Worm (Caenorhabditis elegans) whole organism, L2 larva: Measurements from ENCODE around the gene sqv-4.

ENCODE experiments used
- C34F6.9 ChIP-seq: fragments of 150-350 bp; optimal IDR thresholded peaks from 2 replicates; lab custom pipeline; 2014; ENCODE audit warnings: missing biosample characterization, missing genetic modification characterization
- F13H6.1 ChIP-seq: sonication (generic microtip); optimal IDR thresholded peaks from 2 replicates; lab custom pipeline; 2016; ENCODE audit warnings: missing genetic modification characterization, missing compliant biosample characterization
- R02D3.7 ChIP-seq: fragments of 150-350 bp; optimal IDR thresholded peaks from 2 replicates; lab custom pipeline; 2014; ENCODE audit warnings: missing biosample characterization, missing genetic modification characterization
- ZK546.5 ChIP-seq: sonication (generic microtip); optimal IDR thresholded peaks from 2 replicates; lab custom pipeline; 2017; ENCODE audit warnings: missing biosample characterization, missing genetic modification characterization
- aly-2 ChIP-seq: fragments of 150-350 bp; optimal IDR thresholded peaks from 2 replicates; lab custom pipeline; 2014; ENCODE audit warnings: missing biosample characterization, missing genetic modification characterization
- blmp-1 ChIP-seq: sonication (generic microtip); optimal IDR thresholded peaks from 2 replicates; lab custom pipeline; 2017; ENCODE audit warnings: missing genetic modification characterization, mild to moderate bottlenecking, missing compliant biosample characterization, antibody characterized with exemption, moderate library complexity; ENCODE audit not compliant: insufficient read depth
- ceh-16 ChIP-seq: fragments of 150-350 bp; optimal IDR thresholded peaks from 2 replicates; lab custom pipeline; 2014; ENCODE audit warnings: missing biosample characterization, missing genetic modification characterization
- ceh-82 ChIP-seq: fragments of 150-350 bp; optimal IDR thresholded peaks from 2 replicates; lab custom pipeline; 2014; ENCODE audit warnings: missing biosample characterization, missing genetic modification characterization
- crh-2 ChIP-seq: sonication (generic microtip); optimal IDR thresholded peaks from 2 replicates; lab custom pipeline; 2017; ENCODE audit warnings: missing biosample characterization, missing genetic modification characterization
- dmd-4 ChIP-seq: sonication (generic microtip); optimal IDR thresholded peaks from 2 replicates; lab custom pipeline; 2017; ENCODE audit warnings: missing biosample characterization, missing genetic modification characterization
- egl-27 ChIP-seq: sonication (generic microtip); optimal IDR thresholded peaks from 3 replicates; lab custom pipeline; 2017; ENCODE audit warnings: missing biosample characterization, missing genetic modification reagents, missing genetic modification characterization
- elt-1 ChIP-seq: fragments of 150-350 bp; optimal IDR thresholded peaks from 2 replicates; lab custom pipeline; 2014; ENCODE audit warnings: missing biosample characterization, missing genetic modification characterization
- elt-3 ChIP-seq: sonication (generic microtip); optimal IDR thresholded peaks from 2 replicates; lab custom pipeline; 2017; ENCODE audit warnings: missing biosample characterization, missing genetic modification characterization
- fos-1 ChIP-seq: fragments of 150-350 bp; optimal IDR thresholded peaks from 2 replicates; lab custom pipeline; 2014; ENCODE audit warnings: missing biosample characterization, missing genetic modification characterization
- gmeb-1 ChIP-seq: fragments of 150-350 bp; optimal IDR thresholded peaks from 2 replicates; lab custom pipeline; 2014; ENCODE audit warnings: missing biosample characterization, missing genetic modification characterization
- lin-11 ChIP-seq: fragments of 150-350 bp; sonication (generic microtip); optimal IDR thresholded peaks from 2 replicates; lab custom pipeline; 2014; ENCODE audit warnings: missing biosample characterization, missing genetic modification characterization, inconsistent platforms, mixed read lengths
- lin-13 ChIP-seq: fragments of 150-350 bp; optimal IDR thresholded peaks from 2 replicates; lab custom pipeline; 2014; ENCODE audit warnings: missing biosample characterization, missing genetic modification reagents, missing genetic modification characterization
- lin-39 ChIP-seq: fragments of 150-350 bp; optimal IDR thresholded peaks from 2 replicates; lab custom pipeline; 2014; ENCODE audit warnings: missing biosample characterization, missing genetic modification reagents, missing genetic modification characterization
- lsy-2 ChIP-seq, 2 experiments: fragments of 150-350 bp in 1 of 2; sonication (generic microtip) in 1 of 2; optimal IDR thresholded peaks; 2 replicates each; lab custom pipeline; 2014 to 2017; ENCODE audit warnings: missing biosample characterization in 2 of 2, missing genetic modification characterization in 2 of 2
- mab-5 ChIP-seq: fragments of 150-350 bp; optimal IDR thresholded peaks from 2 replicates; lab custom pipeline; 2014; ENCODE audit warnings: missing biosample characterization, missing genetic modification characterization
- mbf-1 ChIP-seq: sonication (generic microtip); optimal IDR thresholded peaks from 2 replicates; lab custom pipeline; 2017; ENCODE audit warnings: missing biosample characterization, missing genetic modification characterization
- mdl-1 ChIP-seq, 2 experiments: fragments of 150-350 bp in 1 of 2; sonication (generic microtip) in 1 of 2; optimal IDR thresholded peaks; 2 replicates each; lab custom pipeline; 2017; ENCODE audit warnings: missing biosample characterization in 2 of 2, missing genetic modification characterization in 2 of 2
- nhr-11 ChIP-seq: fragments of 150-350 bp; optimal IDR thresholded peaks from 2 replicates; lab custom pipeline; 2014; ENCODE audit warnings: missing biosample characterization, missing genetic modification characterization
- nhr-12 ChIP-seq: fragments of 150-350 bp; optimal IDR thresholded peaks from 2 replicates; lab custom pipeline; 2014; ENCODE audit warnings: missing biosample characterization, missing genetic modification characterization
- nhr-129 ChIP-seq: fragments of 150-350 bp; optimal IDR thresholded peaks from 2 replicates; lab custom pipeline; 2014; ENCODE audit warnings: missing biosample characterization, missing genetic modification characterization
- nhr-21 ChIP-seq: fragments of 150-350 bp; optimal IDR thresholded peaks from 2 replicates; lab custom pipeline; 2014; ENCODE audit warnings: missing biosample characterization, missing genetic modification characterization
- nhr-23 ChIP-seq: fragments of 150-350 bp; optimal IDR thresholded peaks from 2 replicates; lab custom pipeline; 2014; ENCODE audit warnings: missing biosample characterization, missing genetic modification reagents, missing genetic modification characterization
- nhr-237 ChIP-seq: fragments of 150-350 bp; optimal IDR thresholded peaks from 2 replicates; lab custom pipeline; 2014; ENCODE audit warnings: missing biosample characterization, missing genetic modification characterization
- nhr-25 ChIP-seq: fragments of 150-350 bp; sonication (generic microtip); optimal IDR thresholded peaks from 3 replicates; lab custom pipeline; 2014; ENCODE audit warnings: missing biosample characterization, missing genetic modification characterization
- nhr-77 ChIP-seq: fragments of 150-350 bp; optimal IDR thresholded peaks from 2 replicates; lab custom pipeline; 2014; ENCODE audit warnings: missing biosample characterization, missing genetic modification characterization
- peb-1 ChIP-seq: fragments of 150-350 bp; optimal IDR thresholded peaks from 2 replicates; lab custom pipeline; 2014; ENCODE audit warnings: missing biosample characterization, missing genetic modification characterization
- skn-1 ChIP-seq: sonication (generic microtip); optimal IDR thresholded peaks from 2 replicates; lab custom pipeline; 2017; ENCODE audit warnings: missing biosample characterization, missing genetic modification characterization
- sma-9 ChIP-seq, 2 experiments: fragments of 150-350 bp in 1 of 2; sonication (generic microtip) in 1 of 2; optimal IDR thresholded peaks; 2 replicates each; lab custom pipeline; 2014 to 2016; ENCODE audit warnings: missing genetic modification characterization in 2 of 2, mild to moderate bottlenecking in 1 of 2, missing biosample characterization in 1 of 2, missing compliant biosample characterization in 1 of 2, missing genetic modification reagents in 1 of 2, moderate library complexity in 1 of 2
- snpc-4 ChIP-seq: fragments of 150-350 bp; optimal IDR thresholded peaks from 2 replicates; lab custom pipeline; 2014; ENCODE audit warnings: missing biosample characterization, missing genetic modification characterization
- unc-39 ChIP-seq: fragments of 150-350 bp; optimal IDR thresholded peaks from 2 replicates; lab custom pipeline; 2014; ENCODE audit warnings: missing biosample characterization, missing genetic modification characterization
- unc-55 ChIP-seq: fragments of 150-350 bp; sonication (generic microtip); optimal IDR thresholded peaks from 3 replicates; lab custom pipeline; 2014; ENCODE audit warnings: missing biosample characterization, missing genetic modification reagents, missing genetic modification characterization
- unc-62 ChIP-seq: fragments of 150-350 bp; optimal IDR thresholded peaks from 2 replicates; lab custom pipeline; 2014; ENCODE audit warnings: missing biosample characterization, missing genetic modification reagents, missing genetic modification characterization
- zag-1 ChIP-seq: fragments of 150-350 bp; optimal IDR thresholded peaks from 2 replicates; lab custom pipeline; 2014; ENCODE audit warnings: missing biosample characterization, missing genetic modification characterization
- ztf-1 ChIP-seq: fragments of 200-800 bp; sonication (Bioruptor generic); conservative IDR thresholded peaks from 2 replicates; pipeline ENCODE4 v1.3.6; 2022; ENCODE audit warnings: missing genetic modification characterization, missing compliant biosample characterization
- ztf-11 ChIP-seq: sonication (generic microtip); optimal IDR thresholded peaks from 2 replicates; lab custom pipeline; 2017; ENCODE audit warnings: missing biosample characterization, missing genetic modification characterization

The sqv-4 gene

DNA sequence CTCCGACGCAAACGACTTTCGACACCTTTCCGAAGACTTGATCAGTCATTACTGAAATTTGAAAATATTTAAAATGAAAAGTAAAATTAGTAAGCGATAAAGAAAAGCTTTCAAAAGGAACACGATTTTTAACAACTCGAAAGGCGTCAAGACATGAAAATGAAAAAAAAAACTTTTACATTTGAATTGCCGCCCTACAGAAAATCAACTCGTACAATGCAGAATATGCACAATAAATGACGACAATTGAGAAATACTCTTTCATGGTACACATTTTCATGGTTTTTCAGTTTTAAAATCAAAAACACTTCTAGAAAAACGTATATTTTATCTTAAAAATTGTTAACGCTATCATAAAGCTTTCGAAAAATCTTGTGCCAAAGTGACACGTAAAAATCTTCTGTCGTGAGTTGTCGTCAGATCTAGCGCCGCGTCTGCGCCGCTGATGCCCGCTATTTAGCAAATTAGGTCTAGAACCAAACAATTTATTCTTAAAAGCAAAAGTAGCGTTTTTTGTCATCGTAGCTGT is at the start of gene sqv-4:
Gene sqv-4, minus strand, starts transcription at position 51 of the 529 bp plus-strand sequence.
- TF ChIP-seq nhr-12 (tag; lab: Kevin White, UChicago): no peak
- TF ChIP-seq elt-1 (tag; lab: Kevin White, UChicago): no peak
- TF ChIP-seq lsy-2 (tag; optimal IDR thresholded peaks at IDR 0.05; lab: Kevin White, UChicago): peak in 1 of 2 experiments; percentile 71
- no peak for TF ChIP-seq nhr-11 (tag; lab: Kevin White, UChicago)
- no peak for TF ChIP-seq snpc-4
- no peak for TF ChIP-seq mdl-1 (tag; optimal IDR thresholded peaks at IDR 0.05; lab: Kevin White, UChicago)
- no peak for TF ChIP-seq ceh-82
- TF ChIP-seq mab-5 (tag; lab: Kevin White, UChicago): no peak
- TF ChIP-seq nhr-21 (tag; lab: Kevin White, UChicago): no peak
- no peak for TF ChIP-seq lin-39
- no peak for TF ChIP-seq nhr-25
- TF ChIP-seq egl-27 (tag; lab: Kevin White, UChicago): no peak
- peak; percentile 73 for TF ChIP-seq gmeb-1
- TF ChIP-seq unc-62 (GFP tag; lab: Kevin White, UChicago): no peak
- no peak for TF ChIP-seq R02D3.7 (tag; lab: Kevin White, UChicago)
- peak; percentile 43 for TF ChIP-seq unc-55 (GFP tag; lab: Kevin White, UChicago)
- no peak for TF ChIP-seq F13H6.1
- no peak for TF ChIP-seq ztf-1 (GFP tag; lab: Robert Waterston, UW)
- TF ChIP-seq dmd-4 (tag; lab: Kevin White, UChicago): no peak
- TF ChIP-seq ceh-16 (tag; lab: Kevin White, UChicago): no peak
- peak; percentile 31 for TF ChIP-seq C34F6.9 (tag; lab: Kevin White, UChicago)
- TF ChIP-seq fos-1 (tag; lab: Kevin White, UChicago): no peak
- TF ChIP-seq ztf-11 (tag; lab: Kevin White, UChicago): no peak
- no peak for TF ChIP-seq mbf-1 (tag; lab: Kevin White, UChicago)
- peak; percentile 37 for TF ChIP-seq nhr-129 (tag; lab: Kevin White, UChicago)
- no peak for TF ChIP-seq crh-2 (tag; lab: Kevin White, UChicago)
- TF ChIP-seq sma-9 (GFP tag; optimal IDR thresholded peaks at IDR 0.05; lab: Kevin White, UChicago): no peak
- no peak for TF ChIP-seq sma-9 (tag; optimal IDR thresholded peaks at IDR 0.05; lab: Kevin White, UChicago)
- no peak for TF ChIP-seq zag-1 (tag; lab: Kevin White, UChicago)
- no peak for TF ChIP-seq peb-1
- no peak for TF ChIP-seq nhr-77 (tag; lab: Kevin White, UChicago)

ce11 chrV:10711004-10711403 is 49.7 kb upstream of the sqv-4 start:
- TF ChIP-seq ceh-16 (tag; lab: Kevin White, UChicago): no peak
- peak; percentile 20 for TF ChIP-seq fos-1 (tag; lab: Kevin White, UChicago)

ce11 chrV:10709385-10709784 is 48.1 kb upstream of the sqv-4 start:
- TF ChIP-seq nhr-129 (tag; lab: Kevin White, UChicago): peak; percentile 85
- TF ChIP-seq ztf-11 (tag; lab: Kevin White, UChicago): no peak

ce11 chrV:10708346-10708745 is 47.1 kb upstream of the sqv-4 start:
- TF ChIP-seq ZK546.5: no peak
- TF ChIP-seq lin-11 (tag; lab: Kevin White, UChicago): peak; percentile 45
- TF ChIP-seq, all 48 proteins: peak for 1

DNA sequence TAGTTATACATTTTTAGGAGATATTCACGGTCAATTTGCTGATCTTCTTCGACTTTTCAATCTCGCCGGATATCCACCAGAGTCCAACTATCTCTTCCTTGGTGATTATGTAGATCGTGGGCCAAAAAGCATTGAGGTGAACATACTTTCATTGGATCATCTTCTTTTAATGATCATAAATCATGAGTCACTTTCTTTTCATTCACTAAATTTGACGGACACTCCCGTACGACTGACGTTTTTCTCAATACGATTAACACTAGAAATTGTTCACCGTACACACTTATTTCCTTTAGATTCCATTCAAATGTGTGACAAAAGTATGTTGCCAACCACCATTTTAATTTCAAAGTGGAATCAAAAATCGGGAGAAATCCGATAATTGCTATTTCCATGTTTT is 41.6 kb upstream of the sqv-4 start:
- TF ChIP-seq blmp-1 (tag; lab: Kevin White, UChicago) (peak; percentile 7), nhr-237 (tag; lab: Kevin White, UChicago) (no peak)

DNA sequence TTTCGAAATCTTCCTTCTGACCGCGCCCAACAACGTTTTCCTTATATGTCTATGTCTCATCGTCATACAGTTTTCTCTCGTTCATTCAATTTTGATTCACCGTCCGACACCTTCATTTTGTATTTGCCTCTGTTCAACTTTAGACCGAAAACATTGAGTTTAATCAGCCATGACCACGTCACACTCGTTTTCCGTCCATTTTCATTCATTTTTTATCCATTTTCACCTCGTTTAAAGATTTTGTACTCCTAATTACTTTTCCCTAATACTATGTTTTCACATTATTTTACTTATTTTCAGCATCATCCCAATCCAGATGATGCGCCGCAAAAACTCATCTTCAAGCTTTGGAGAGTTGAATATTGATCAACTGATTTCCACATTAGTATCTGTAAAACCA is 41.0 kb upstream of the sqv-4 start, which contains the start of gene pph-1:
Gene pph-1, plus strand, starts transcription at position 301 of the 400 bp plus-strand sequence.
- TF ChIP-seq nhr-129 (tag; lab: Kevin White, UChicago) (no peak), nhr-11 (tag; lab: Kevin White, UChicago) (no peak), lin-13 (GFP tag; lab: Kevin White, UChicago) (no peak), unc-39 (tag; lab: Kevin White, UChicago) (no peak), nhr-77 (tag; lab: Kevin White, UChicago) (no peak), zag-1 (tag; lab: Kevin White, UChicago) (no peak), skn-1 (no peak), nhr-23 (tag; lab: Kevin White, UChicago) (no peak), egl-27 (tag; lab: Kevin White, UChicago) (no peak), C34F6.9 (tag; lab: Kevin White, UChicago) (no peak), aly-2 (tag; lab: Kevin White, UChicago) (no peak), lin-39 (no peak), F13H6.1 (no peak), sma-9 (GFP tag; optimal IDR thresholded peaks at IDR 0.05; lab: Kevin White, UChicago) (no peak), sma-9 (tag; optimal IDR thresholded peaks at IDR 0.05; lab: Kevin White, UChicago) (no peak), blmp-1 (tag; lab: Kevin White, UChicago) (no peak), elt-3 (tag; lab: Kevin White, UChicago) (no peak), crh-2 (tag; lab: Kevin White, UChicago) (no peak), lsy-2 (tag; optimal IDR thresholded peaks at IDR 0.05; lab: Kevin White, UChicago) (no peak), unc-55 (GFP tag; lab: Kevin White, UChicago) (no peak), unc-62 (GFP tag; lab: Kevin White, UChicago) (no peak)
